Fruit fly (Drosophila melanogaster): Measurements from ENCODE around the gene alpha4GT1.

Gene alpha4GT1

DNA sequence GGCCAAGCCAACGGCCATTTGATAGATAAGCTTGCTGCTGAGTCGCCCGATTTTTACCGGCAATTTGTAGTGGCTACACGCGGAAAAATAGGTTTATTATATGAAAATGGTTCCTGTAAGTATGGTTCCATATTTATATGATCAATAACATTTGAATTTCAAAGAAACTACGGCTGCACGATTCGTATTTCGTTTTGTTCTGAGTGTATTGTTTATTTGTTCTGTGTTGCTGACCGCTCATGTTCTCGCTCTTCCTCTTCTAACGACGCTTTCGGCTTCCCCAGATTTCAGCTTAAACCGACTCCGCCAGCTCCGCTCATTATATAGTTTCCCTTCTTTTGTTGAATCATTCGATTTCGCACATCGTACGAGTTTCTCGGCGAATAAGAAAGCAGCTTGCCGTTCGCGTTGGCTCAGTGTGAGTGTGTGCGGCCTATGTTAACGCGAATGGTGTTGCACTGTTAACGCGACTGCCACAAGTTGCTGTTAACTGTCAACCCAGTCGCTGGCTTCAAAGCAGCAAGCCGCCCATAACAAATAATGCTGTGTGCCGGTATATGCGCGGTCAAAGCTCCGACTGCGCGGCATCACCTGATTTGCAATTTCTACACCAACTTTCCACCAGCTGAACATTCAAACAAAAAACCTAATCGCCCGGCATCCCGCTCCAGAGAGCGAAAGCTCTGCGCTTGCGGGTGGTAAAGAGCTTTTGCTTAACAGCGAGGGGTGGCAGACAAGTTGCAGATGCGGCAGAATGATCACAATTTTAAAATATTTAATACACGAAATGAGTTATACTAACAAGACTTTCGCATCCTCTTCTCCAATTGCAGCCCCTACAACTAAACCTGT, 36.1 kb upstream of the alpha4GT1 start (continued):
- TF ChIP-seq slbo (GFP tag; IDR thresholded peaks at IDR 0.05) (peak; percentile 76), Taf1 (GFP tag; IDR thresholded peaks at IDR 0.05) (peak; percentile 50), kay (GFP tag; optimal IDR thresholded peaks at IDR 0.05) (no peak)

DNA sequence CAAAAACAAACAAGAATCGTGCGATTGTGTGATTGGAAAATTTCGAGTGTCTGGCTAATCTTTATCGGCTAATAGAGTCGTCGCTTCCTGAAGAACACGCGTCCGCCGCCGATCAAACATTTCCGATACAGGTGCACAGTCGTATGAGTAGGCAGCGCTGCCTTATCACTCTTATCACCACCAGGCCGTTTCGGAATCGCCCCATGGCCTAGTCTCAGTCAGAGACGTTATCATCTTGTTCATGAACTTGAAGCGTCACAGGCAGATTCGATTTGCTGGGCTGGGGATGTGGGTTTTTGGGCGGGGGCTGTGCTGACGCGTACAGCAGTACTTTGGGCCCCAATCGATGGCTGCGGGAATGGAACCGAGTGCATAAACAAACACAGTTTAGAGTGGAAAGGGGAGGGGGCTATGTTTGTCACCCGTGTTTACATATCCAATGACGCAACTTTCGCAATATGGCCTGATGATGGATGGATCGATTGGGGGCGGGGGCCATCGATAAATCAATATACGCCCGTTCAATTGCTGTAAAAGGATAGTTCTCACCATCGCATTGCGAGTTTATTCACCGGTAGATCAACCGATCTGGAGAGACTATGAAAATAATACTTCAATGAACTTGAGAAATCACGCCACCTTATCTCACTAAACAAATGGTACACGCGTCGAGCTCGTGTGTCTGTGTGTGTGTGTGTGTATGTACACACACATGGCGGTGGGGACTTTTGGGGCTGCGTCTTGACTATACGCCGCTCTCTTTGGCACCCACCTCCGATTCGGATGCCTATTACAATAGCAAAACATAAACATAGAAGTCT, 35.2 kb upstream of the alpha4GT1 start:
- no peak for TF ChIP-seq sr (GFP tag; IDR thresholded peaks at IDR 0.05)
- TF ChIP-seq mirr (GFP tag; optimal IDR thresholded peaks at IDR 0.05), result peak; percentile 94
- TF ChIP-seq D (optimal IDR thresholded peaks at IDR 0.05), result no peak
- TF ChIP-seq D (GFP tag; optimal IDR thresholded peaks at IDR 0.05), result peak; percentile 0
- peak; percentile 41 for TF ChIP-seq CG4328 (GFP tag; optimal IDR thresholded peaks at IDR 0.05)
- no peak for TF ChIP-seq CG10959 (GFP tag; IDR thresholded peaks at IDR 0.05)
- peak; percentile 32 for TF ChIP-seq caup (GFP tag; optimal IDR thresholded peaks at IDR 0.05; ENCODE audit: severe bottlenecking)
- no peak for TF ChIP-seq Oli (tag; optimal IDR thresholded peaks at IDR 0.05)
- TF ChIP-seq wek (GFP tag; optimal IDR thresholded peaks at IDR 0.05), result peak; percentile 27
- TF ChIP-seq crol (GFP tag; IDR thresholded peaks at IDR 0.05), result peak; percentile 41; the same call in 1 of the 2 replicates
- TF ChIP-seq grn (GFP tag; optimal IDR thresholded peaks at IDR 0.05), result peak; percentile 99
- TF ChIP-seq sens (GFP tag), result peak; percentile 69
- TF ChIP-seq CG15011 (GFP tag; optimal IDR thresholded peaks at IDR 0.05), result peak; percentile 13
- peak; percentile 32 for TF ChIP-seq CG12769 (tag; optimal IDR thresholded peaks at IDR 0.05)
- no peak for TF ChIP-seq E2f2 (GFP tag; IDR thresholded peaks at IDR 0.05)
- peak; percentile 1 for TF ChIP-seq Asciz (GFP tag; optimal IDR thresholded peaks at IDR 0.05)
- peak; percentile 2 for TF ChIP-seq org-1 (GFP tag; optimal IDR thresholded peaks at IDR 0.05)
- peak; percentile 15 for TF ChIP-seq CG5180 (GFP tag; optimal IDR thresholded peaks at IDR 0.05)
- TF ChIP-seq Sox100B (GFP tag; optimal IDR thresholded peaks at IDR 0.05), result no peak
- no peak for TF ChIP-seq sens-2 (GFP tag; IDR thresholded peaks at IDR 0.05)
- TF ChIP-seq en (GFP tag; optimal IDR thresholded peaks at IDR 0.05), result peak; percentile 73
- TF ChIP-seq dimm (GFP tag; IDR thresholded peaks at IDR 0.05), result no peak
- TF ChIP-seq sim (GFP tag; IDR thresholded peaks at IDR 0.05), result no peak
- peak; percentile 5; the same call in 1 of the 2 replicates for TF ChIP-seq onecut (GFP tag; IDR thresholded peaks at IDR 0.05)
- TF ChIP-seq CG6689 (GFP tag; IDR thresholded peaks at IDR 0.05), result 0 out of 2 replicates have a peak, but pooled peaks have one; percentile 10
- TF ChIP-seq stc (GFP tag; IDR thresholded peaks at IDR 0.05), result 0 out of 2 replicates have a peak, but pooled peaks have one; percentile 10
- peak; percentile 93 for TF ChIP-seq sug (tag; optimal IDR thresholded peaks at IDR 0.05)
- no peak for TF ChIP-seq CG11456 (GFP tag; IDR thresholded peaks at IDR 0.05)
- no peak for TF ChIP-seq CG3847 (GFP tag; IDR thresholded peaks at IDR 0.05)
- 0 out of 4 replicates have a peak, but pooled peaks have one; percentile 37 for TF ChIP-seq chinmo (GFP tag; IDR thresholded peaks at IDR 0.05; ENCODE audit: partially characterized antibody)
- TF ChIP-seq gro (GFP tag; optimal IDR thresholded peaks at IDR 0.05), result peak; percentile 89
- TF ChIP-seq cwo (GFP tag; optimal IDR thresholded peaks at IDR 0.05), result peak; percentile 90
- TF ChIP-seq knrl (GFP tag; IDR thresholded peaks at IDR 0.05; ENCODE audit: partially characterized antibody), result no peak
- peak; percentile 36 for TF ChIP-seq CG13296 (GFP tag; optimal IDR thresholded peaks at IDR 0.05)
- peak; percentile 95 for TF ChIP-seq Hey (tag; optimal IDR thresholded peaks at IDR 0.05)
- TF ChIP-seq CG10979 (tag; optimal IDR thresholded peaks at IDR 0.05), result no peak
- TF ChIP-seq z (GFP tag; IDR thresholded peaks at IDR 0.05), result no peak
- no peak for TF ChIP-seq CG13123 (GFP tag; optimal IDR thresholded peaks at IDR 0.05)
- peak in 1 of 2 experiments; percentile 64 for TF ChIP-seq Pdp1 (GFP tag; optimal IDR thresholded peaks at IDR 0.05)
- TF ChIP-seq HLH54F (GFP tag; optimal IDR thresholded peaks at IDR 0.05), result no peak
- no peak for TF ChIP-seq pb (GFP tag; optimal IDR thresholded peaks at IDR 0.05)
- no peak for TF ChIP-seq sisA (GFP tag; IDR thresholded peaks at IDR 0.05)

Measured in whole organism, embryonic.